Worm (Caenorhabditis elegans) whole organism, L1 larva: ENCODE data around the gene gro-1.
A peak's percentile ranks its signal among the peaks of the same experiment; 100 is the strongest.

Experiments
- C34B4.2 ChIP-seq: sonication (generic microtip); optimal IDR thresholded peaks from 2 replicates; lab custom pipeline; 2017; ENCODE audit warnings: mild to moderate bottlenecking, missing genetic modification characterization, missing compliant biosample characterization
- aly-2 ChIP-seq: fragments of 150-350 bp; optimal IDR thresholded peaks from 2 replicates; lab custom pipeline; 2014; ENCODE audit warnings: missing biosample characterization, missing genetic modification characterization
- ama-1 ChIP-seq: fragments of 150-350 bp; optimal IDR thresholded peaks from 2 replicates; lab custom pipeline; 2014
- ceh-63 ChIP-seq: fragments of 200-800 bp; sonication (Bioruptor generic); optimal IDR thresholded peaks from 2 replicates; lab custom pipeline; 2018; ENCODE audit warnings: mild to moderate bottlenecking, missing genetic modification characterization, missing compliant biosample characterization
- dpl-1 ChIP-seq, 3 experiments: fragments of 150-350 bp in 2 of 3; sonication (generic microtip) in 1 of 3; optimal IDR thresholded peaks; 2 replicates each; lab custom pipeline; 2014 to 2017; ENCODE audit warnings: missing biosample characterization in 3 of 3, missing genetic modification characterization in 3 of 3, missing genetic modification reagents in 3 of 3
- dsc-1 ChIP-seq: sonication (generic microtip); optimal IDR thresholded peaks from 2 replicates; lab custom pipeline; 2016; ENCODE audit warnings: mild to moderate bottlenecking, missing genetic modification characterization, missing compliant biosample characterization
- egl-13 ChIP-seq: sonication (generic microtip); optimal IDR thresholded peaks from 2 replicates; lab custom pipeline; 2016; ENCODE audit warnings: missing genotype, missing genetic modification reagents, missing genetic modification characterization, missing compliant biosample characterization
- egl-27 ChIP-seq, 2 experiments: fragments of 150-350 bp in 1 of 2; sonication (generic microtip); optimal IDR thresholded peaks; 3 replicates each; lab custom pipeline; 2017 to 2018; ENCODE audit warnings: missing biosample characterization in 2 of 2, missing genetic modification characterization in 2 of 2, missing genetic modification reagents in 2 of 2
- elt-2 ChIP-seq: sonication (generic microtip); optimal IDR thresholded peaks from 2 replicates; lab custom pipeline; 2016; ENCODE audit warnings: missing genetic modification characterization, mild to moderate bottlenecking, inconsistent platforms, missing compliant biosample characterization, missing genetic modification reagents
- elt-3 ChIP-seq, 6 experiments: fragments of 150-350 bp in 1 of 6; sonication (generic microtip); optimal IDR thresholded peaks; 2 replicates each; lab custom pipeline; 2017 to 2018; ENCODE audit warnings: missing biosample characterization in 6 of 6, missing genetic modification characterization in 6 of 6, inconsistent platforms in 1 of 6
- fkh-10 ChIP-seq: sonication (generic microtip); optimal IDR thresholded peaks from 2 replicates; lab custom pipeline; 2017; ENCODE audit warnings: missing biosample characterization, missing genetic modification reagents, missing genetic modification characterization
- fkh-4 ChIP-seq: sonication (generic microtip); optimal IDR thresholded peaks from 2 replicates; lab custom pipeline; 2016; ENCODE audit warnings: missing compliant biosample characterization, missing genetic modification characterization, borderline replicate concordance
- fos-1 ChIP-seq: fragments of 150-350 bp; optimal IDR thresholded peaks from 2 replicates; lab custom pipeline; 2014; ENCODE audit warnings: missing biosample characterization, missing genetic modification characterization
- hlh-17 ChIP-seq: fragments of 200-800 bp; sonication (Bioruptor generic); optimal IDR thresholded peaks from 2 replicates; lab custom pipeline; 2018; ENCODE audit warnings: missing genetic modification characterization, mild to moderate bottlenecking, missing compliant biosample characterization, moderate library complexity, borderline replicate concordance
- hpl-2 ChIP-seq: fragments of 150-350 bp; optimal IDR thresholded peaks from 2 replicates; lab custom pipeline; 2014; ENCODE audit warnings: missing biosample characterization, missing genetic modification reagents, missing genetic modification characterization
- lin-13 ChIP-seq: fragments of 150-350 bp; optimal IDR thresholded peaks from 2 replicates; lab custom pipeline; 2014; ENCODE audit warnings: missing biosample characterization, missing genetic modification reagents, missing genetic modification characterization
- lin-15B ChIP-seq: fragments of 150-350 bp; sonication (generic microtip); optimal IDR thresholded peaks from 3 replicates; lab custom pipeline; 2014; ENCODE audit warnings: missing biosample characterization, missing genetic modification characterization
- lin-39 ChIP-seq: fragments of 150-350 bp; optimal IDR thresholded peaks from 2 replicates; lab custom pipeline; 2014; ENCODE audit warnings: missing biosample characterization, missing genetic modification reagents, missing genetic modification characterization
- lsy-2 ChIP-seq, 2 experiments: fragments of 150-350 bp; optimal IDR thresholded peaks; 2 replicates each; lab custom pipeline; 2014; ENCODE audit warnings: missing biosample characterization in 2 of 2, missing genetic modification characterization in 2 of 2
- mab-9 ChIP-seq: fragments of 200-800 bp; sonication (Bioruptor generic); IDR thresholded peaks from 2 replicates; pipeline ENCODE4 v1.3.6; 2022; ENCODE audit warnings: missing genetic modification reagents, missing genetic modification characterization, missing compliant biosample characterization
- mep-1 ChIP-seq: fragments of 150-350 bp; optimal IDR thresholded peaks from 2 replicates; lab custom pipeline; 2014; ENCODE audit warnings: missing biosample characterization, missing genetic modification characterization
- nhr-19 ChIP-seq: fragments of 200-800 bp; sonication (Bioruptor generic); conservative IDR thresholded peaks from 2 replicates; pipeline ENCODE4 v1.3.6; 2022; ENCODE audit warnings: missing genetic modification characterization, missing compliant biosample characterization
- nhr-20 ChIP-seq: sonication (generic microtip); optimal IDR thresholded peaks from 2 replicates; lab custom pipeline; 2016; ENCODE audit warnings: mild to moderate bottlenecking, missing genetic modification characterization, missing compliant biosample characterization
- nhr-237 ChIP-seq: fragments of 150-350 bp; optimal IDR thresholded peaks from 2 replicates; lab custom pipeline; 2014; ENCODE audit warnings: missing biosample characterization, missing genetic modification characterization
- nhr-28 ChIP-seq: fragments of 150-350 bp; optimal IDR thresholded peaks from 2 replicates; lab custom pipeline; 2014; ENCODE audit warnings: missing biosample characterization, missing genetic modification characterization
- nhr-71 ChIP-seq: sonication (generic microtip); optimal IDR thresholded peaks from 2 replicates; lab custom pipeline; 2016; ENCODE audit warnings: mild to moderate bottlenecking, missing genetic modification characterization, moderate library complexity, missing compliant biosample characterization
- nhr-77 ChIP-seq: fragments of 150-350 bp; optimal IDR thresholded peaks from 2 replicates; lab custom pipeline; 2014; ENCODE audit warnings: missing biosample characterization, missing genetic modification characterization
- nhr-84 ChIP-seq: sonication (generic microtip); optimal IDR thresholded peaks from 2 replicates; lab custom pipeline; 2017; ENCODE audit warnings: missing biosample characterization, missing genetic modification characterization
- nhr-90 ChIP-seq: sonication (generic microtip); optimal IDR thresholded peaks from 2 replicates; lab custom pipeline; 2016; ENCODE audit warnings: mild to moderate bottlenecking, missing genetic modification characterization, missing compliant biosample characterization; ENCODE audit not compliant: poor library complexity
- pqm-1 ChIP-seq: sonication (generic microtip); optimal IDR thresholded peaks from 3 replicates; lab custom pipeline; 2017; ENCODE audit warnings: missing biosample characterization, missing genetic modification characterization
- rnt-1 ChIP-seq: sonication (generic microtip); optimal IDR thresholded peaks from 2 replicates; lab custom pipeline; 2016; ENCODE audit warnings: mild to moderate bottlenecking, missing genetic modification characterization, moderate library complexity, missing compliant biosample characterization
- skn-1 ChIP-seq: fragments of 150-350 bp; optimal IDR thresholded peaks from 2 replicates; lab custom pipeline; 2014; ENCODE audit warnings: missing biosample characterization, missing genetic modification characterization
- snpc-4 ChIP-seq: fragments of 150-350 bp; optimal IDR thresholded peaks from 2 replicates; lab custom pipeline; 2014; ENCODE audit warnings: missing biosample characterization, missing genetic modification characterization
- snu-23 ChIP-seq: sonication (generic microtip); optimal IDR thresholded peaks from 2 replicates; lab custom pipeline; 2016; ENCODE audit warnings: missing genetic modification characterization, missing compliant biosample characterization
- sox-4 ChIP-seq: sonication (generic microtip); optimal IDR thresholded peaks from 2 replicates; lab custom pipeline; 2016; ENCODE audit warnings: missing genetic modification characterization, missing compliant biosample characterization
- sup-37 ChIP-seq: fragments of 200-800 bp; sonication (Bioruptor generic); optimal IDR thresholded peaks from 2 replicates; lab custom pipeline; 2018; ENCODE audit warnings: mild to moderate bottlenecking, missing genetic modification characterization, missing compliant biosample characterization
- swsn-7 ChIP-seq: sonication (generic microtip); optimal IDR thresholded peaks from 2 replicates; lab custom pipeline; 2016; ENCODE audit warnings: missing genetic modification characterization, missing compliant biosample characterization
- tbx-2 ChIP-seq: sonication (generic microtip); optimal IDR thresholded peaks from 2 replicates; lab custom pipeline; 2016; ENCODE audit warnings: missing genetic modification characterization, missing compliant biosample characterization
- unc-30 ChIP-seq: sonication (generic microtip); optimal IDR thresholded peaks from 2 replicates; lab custom pipeline; 2017; ENCODE audit warnings: missing biosample characterization, missing genetic modification characterization
- unc-86 ChIP-seq: sonication (generic microtip); optimal IDR thresholded peaks from 2 replicates; lab custom pipeline; 2016; ENCODE audit warnings: missing genetic modification characterization, missing compliant biosample characterization
- xbp-1 ChIP-seq: sonication (generic microtip); optimal IDR thresholded peaks from 2 replicates; lab custom pipeline; 2016; ENCODE audit warnings: missing genetic modification characterization, missing compliant biosample characterization

gro-1 gene

ce11 chrIII:5268486-5268885, 3.6 kb downstream of the gro-1 start (continued):
- TF ChIP-seq egl-27 (tag; optimal IDR thresholded peaks at IDR 0.05; lab: Kevin White, UChicago) (no peak), nhr-20 (no peak)
- TF ChIP-seq, all 84 proteins: peak for 4

DNA sequence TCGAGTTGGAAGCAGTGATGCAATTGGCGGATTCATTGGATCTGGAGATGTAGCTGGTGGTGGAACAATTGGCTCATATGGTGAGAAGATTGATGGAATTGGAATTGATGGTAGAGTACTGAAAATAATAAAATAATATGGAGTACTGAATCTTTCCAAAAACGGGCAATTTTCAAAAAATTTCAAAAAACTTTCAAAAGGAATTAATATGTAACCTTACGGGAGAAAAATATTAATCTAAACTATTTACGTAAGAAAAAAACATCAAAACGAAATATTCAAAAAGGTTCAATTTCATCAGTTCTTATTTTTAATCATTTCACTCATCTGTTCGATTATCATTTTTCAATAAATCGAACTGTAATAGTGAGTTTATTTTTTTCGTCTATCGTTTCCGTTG, 4.9 kb downstream of the gro-1 start, which contains the start of gene ZC395.4:
ZC395.4 (plus strand) TSS at position 301 of the 400 bp plus-strand sequence.
- TF ChIP-seq lin-39 (tag; lab: Kevin White, UChicago) (no peak), hpl-2 (GFP tag; lab: Kevin White, UChicago) (no peak), sox-4 (tag; lab: Kevin White, UChicago) (no peak), rnt-1 (no peak), ama-1 (lab: Kevin White, UChicago) (no peak), elt-3 (tag; optimal IDR thresholded peaks at IDR 0.05; lab: Kevin White, UChicago) (no peak)
- TF ChIP-seq, all 84 proteins: peak for 0

- TF ChIP-seq hlh-17 (GFP tag; lab: Kevin White, UChicago) (no peak), xbp-1 (tag; lab: Kevin White, UChicago) (no peak), nhr-71 (tag; lab: Kevin White, UChicago) (peak; percentile 57), nhr-19 (GFP tag; lab: Robert Waterston, UW) (0 out of 2 replicates have a peak, but pooled peaks have one; percentile 12), ceh-63 (no peak), mep-1 (tag; lab: Kevin White, UChicago) (peak; percentile 40), unc-86 (no peak), nhr-84 (tag; lab: Kevin White, UChicago) (no peak), nhr-20 (peak; percentile 7), elt-2 (tag; lab: Kevin White, UChicago) (no peak), snpc-4 (tag; lab: Kevin White, UChicago) (no peak), swsn-7 (tag; lab: Kevin White, UChicago) (peak; percentile 20), unc-30 (tag; lab: Kevin White, UChicago) (no peak), lsy-2 (tag; optimal IDR thresholded peaks at IDR 0.05; lab: Kevin White, UChicago) (no peak), dsc-1 (tag; lab: Kevin White, UChicago) (peak; percentile 23), nhr-28 (no peak), nhr-77 (tag; lab: Kevin White, UChicago) (no peak), lin-13 (GFP tag; lab: Kevin White, UChicago) (no peak), fos-1 (no peak), pqm-1 (tag; lab: Kevin White, UChicago) (no peak), dpl-1 (GFP tag; optimal IDR thresholded peaks at IDR 0.05; lab: Kevin White, UChicago) (peak in 1 of 3 experiments; percentile 6), snu-23 (peak; percentile 24), lin-15B (tag; lab: Kevin White, UChicago) (no peak), mab-9 (no peak), fkh-4 (tag; lab: Kevin White, UChicago) (no peak), aly-2 (tag; lab: Kevin White, UChicago) (peak; percentile 51), skn-1 (no peak), C34B4.2 (no peak), nhr-237 (tag; lab: Kevin White, UChicago) (no peak), egl-13 (tag; lab: Kevin White, UChicago) (no peak), tbx-2 (tag; lab: Kevin White, UChicago) (no peak), ama-1 (lab: Kevin White, UChicago) (peak; percentile 87), fkh-10 (GFP tag; lab: Kevin White, UChicago) (no peak), nhr-90 (peak; percentile 5), sup-37 (GFP tag; lab: Kevin White, UChicago) (no peak)
Measured at ce11 chrIII:5273396-5273857, 8.5 kb downstream of the gro-1 start, which contains the start of gene ztf-8. Gene ztf-8 (minus strand): TSS chrIII:5273471.
